Worm (Caenorhabditis elegans): ENCODE measurements around the gene F21D9.8.

The F21D9.8 gene

DNA sequence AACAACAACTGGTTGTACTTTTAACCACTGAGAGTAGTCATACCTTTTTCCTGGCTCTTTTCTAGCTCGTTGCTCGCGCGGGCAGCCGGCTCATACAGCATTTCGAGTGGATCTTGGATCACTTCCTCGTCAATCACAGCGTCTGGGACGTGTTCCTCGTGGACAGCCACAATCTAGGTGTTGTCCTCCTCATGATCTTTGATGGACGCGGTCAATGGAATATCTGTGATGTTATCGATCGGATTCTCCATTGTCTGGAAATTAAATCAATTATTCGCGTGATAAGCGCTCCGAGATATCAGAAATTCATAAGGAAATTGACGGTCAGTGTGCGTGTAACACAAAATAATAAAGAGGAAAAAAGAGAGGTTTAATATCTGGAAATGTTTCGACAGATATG is at the start of gene F21D9.8:
Gene F21D9.8 (minus strand): TSS at position 101 of the 400 bp plus-strand sequence.
- TF ChIP-seq attf-3 (GFP tag; conservative IDR thresholded peaks at IDR 0.05) (no peak), unc-62 (GFP tag; optimal IDR thresholded peaks at IDR 0.05) (no peak), ceh-79 (tag; optimal IDR thresholded peaks at IDR 0.05) (no peak), F55B11.4 (tag; optimal IDR thresholded peaks at IDR 0.05; ENCODE audit: borderline replicate concordance, insufficient read depth) (no peak), nhr-27 (tag; optimal IDR thresholded peaks at IDR 0.05) (no peak), nfya-1 (tag; optimal IDR thresholded peaks at IDR 0.05; ENCODE audit: borderline replicate concordance, insufficient read depth) (no peak), F39B2.1 (GFP tag; IDR thresholded peaks at IDR 0.05) (no peak), nhr-80 (tag; optimal IDR thresholded peaks at IDR 0.05) (no peak), lin-54 (GFP tag; optimal IDR thresholded peaks at IDR 0.05) (no peak), madf-8 (GFP tag; conservative IDR thresholded peaks at IDR 0.05) (no peak), let-607 (tag; optimal IDR thresholded peaks at IDR 0.05) (no peak), bed-2 (GFP tag; IDR thresholded peaks at IDR 0.05) (no peak), xnd-1 (tag; optimal IDR thresholded peaks at IDR 0.05) (no peak), snpc-4 (GFP tag; optimal IDR thresholded peaks at IDR 0.05) (no peak), snpc-4 (tag; optimal IDR thresholded peaks at IDR 0.05) (no peak), rec-8 (tag; optimal IDR thresholded peaks at IDR 0.05) (no peak)

DNA sequence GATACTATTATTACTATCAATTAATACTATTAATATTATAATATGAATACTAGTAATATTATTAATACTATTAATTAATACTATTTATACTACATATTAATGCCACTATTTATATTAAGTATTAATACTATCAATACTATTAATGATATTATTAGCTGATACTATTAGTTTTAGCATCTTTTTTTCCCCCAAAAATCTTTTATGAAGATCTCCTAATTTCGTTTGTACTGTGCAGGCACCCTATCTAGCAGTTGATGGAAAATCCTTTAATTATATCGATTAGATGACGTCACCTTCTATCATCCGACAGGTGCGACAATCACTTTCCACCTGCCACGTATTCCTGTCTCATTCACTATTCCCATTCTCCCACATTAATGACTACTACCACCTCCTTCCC is 49.5 kb upstream of the F21D9.8 start, which contains the start of gene fbxb-65:
Gene fbxb-65 (plus strand): TSS at position 301 of the 400 bp plus-strand sequence.
- TF ChIP-seq B0336.3 (GFP tag; IDR thresholded peaks at IDR 0.05): no peak
- TF ChIP-seq lsl-1 (GFP tag; optimal IDR thresholded peaks at IDR 0.05): no peak
- no peak for TF ChIP-seq die-1 (tag; optimal IDR thresholded peaks at IDR 0.05)
- no peak for TF ChIP-seq egl-18 (GFP tag; IDR thresholded peaks at IDR 0.05)
- no peak for TF ChIP-seq ekl-4 (GFP tag; IDR thresholded peaks at IDR 0.05)
- TF ChIP-seq somi-1 (GFP tag; optimal IDR thresholded peaks at IDR 0.05): no peak
- TF ChIP-seq ceh-79 (tag; optimal IDR thresholded peaks at IDR 0.05): no peak
- TF ChIP-seq nhr-27 (tag; optimal IDR thresholded peaks at IDR 0.05): no peak
- TF ChIP-seq ZK185.1 (tag; optimal IDR thresholded peaks at IDR 0.05; ENCODE audit: poor library complexity, severe bottlenecking): no peak
- TF ChIP-seq efl-1 (GFP tag; optimal IDR thresholded peaks at IDR 0.05): no peak
- TF ChIP-seq hsf-1 (GFP tag; IDR thresholded peaks at IDR 0.05): no peak
- no peak for TF ChIP-seq hmg-1.2 (GFP tag; IDR thresholded peaks at IDR 0.05)

DNA sequence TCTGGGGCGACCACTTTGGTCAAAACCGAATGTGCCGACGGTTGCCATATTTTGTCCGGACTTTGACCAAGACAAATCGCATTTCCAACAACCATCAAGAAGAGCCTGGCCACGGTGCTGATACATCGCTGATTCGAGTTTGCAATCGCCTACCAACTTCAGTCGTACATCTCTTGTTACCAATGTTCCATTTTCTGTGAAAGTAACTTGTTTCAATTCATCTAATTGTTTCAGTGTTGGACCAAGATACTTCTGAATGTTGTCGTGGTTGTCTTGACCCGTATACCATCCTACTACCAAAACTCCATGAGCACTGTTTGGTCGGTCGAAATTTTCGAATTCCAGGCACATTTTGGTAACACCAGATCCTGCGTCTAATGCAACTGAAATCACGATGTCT is 45.6 kb upstream of the F21D9.8 start:
- TF ChIP-seq snpc-4 (GFP tag; optimal IDR thresholded peaks at IDR 0.05) (no peak), snpc-4 (tag; optimal IDR thresholded peaks at IDR 0.05) (no peak), B0336.3 (GFP tag; IDR thresholded peaks at IDR 0.05) (no peak), egrh-3 (GFP tag; IDR thresholded peaks at IDR 0.05) (no peak), fkh-3 (tag; optimal IDR thresholded peaks at IDR 0.05) (no peak), lag-1 (GFP tag; IDR thresholded peaks at IDR 0.05) (no peak), Y56A3A.18 (GFP tag; IDR thresholded peaks at IDR 0.05) (no peak), dpff-1 (tag; optimal IDR thresholded peaks at IDR 0.05) (no peak)

DNA sequence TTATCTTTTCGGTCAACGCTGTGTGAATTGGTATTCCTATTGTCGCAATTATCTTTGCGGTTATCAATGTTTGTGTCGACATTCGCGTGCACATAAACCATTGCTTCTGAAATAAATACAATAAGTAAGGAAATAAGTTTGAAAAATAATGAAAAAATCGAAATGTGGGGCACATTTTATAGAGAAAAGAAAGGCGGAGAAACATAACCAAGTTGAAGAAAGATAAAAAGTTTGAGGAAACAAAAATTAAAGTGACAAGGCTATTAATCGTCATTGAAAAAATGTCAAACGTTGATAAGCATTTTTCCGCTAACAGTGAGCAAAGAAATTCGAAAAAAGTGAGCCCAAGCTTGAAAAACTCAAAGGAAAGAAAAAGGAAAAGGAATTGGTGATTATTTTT is 42.6 kb upstream of the F21D9.8 start, which contains the start of gene C43D7.4:
Gene C43D7.4 (minus strand): TSS at position 101 of the 400 bp plus-strand sequence.
- no peak for TF ChIP-seq lsy-27 (tag; optimal IDR thresholded peaks at IDR 0.05; ENCODE audit: borderline replicate concordance, insufficient read depth)
- no peak for TF ChIP-seq dpff-1 (tag; optimal IDR thresholded peaks at IDR 0.05)
- TF ChIP-seq nhr-179 (tag; optimal IDR thresholded peaks at IDR 0.05): no peak
- no peak for TF ChIP-seq ztf-18 (tag; optimal IDR thresholded peaks at IDR 0.05)
- TF ChIP-seq fkh-3 (tag; optimal IDR thresholded peaks at IDR 0.05): no peak
- TF ChIP-seq F57C9.4 (tag; optimal IDR thresholded peaks at IDR 0.05): no peak
- TF ChIP-seq madf-3 (GFP tag; IDR thresholded peaks at IDR 0.05): no peak
- TF ChIP-seq cebp-2 (GFP tag; IDR thresholded peaks at IDR 0.05): no peak
- no peak for TF ChIP-seq tbx-9 (tag; optimal IDR thresholded peaks at IDR 0.05; ENCODE audit: borderline replicate concordance)
- TF ChIP-seq mes-4 (tag; optimal IDR thresholded peaks at IDR 0.05): no peak
- TF ChIP-seq F23B12.7 (tag; optimal IDR thresholded peaks at IDR 0.05; ENCODE audit: insufficient read depth): no peak
- no peak for TF ChIP-seq ceh-100 (GFP tag; IDR thresholded peaks at IDR 0.05)
- TF ChIP-seq lsl-1 (GFP tag; optimal IDR thresholded peaks at IDR 0.05): no peak
- no peak for TF ChIP-seq ceh-91 (GFP tag; IDR thresholded peaks at IDR 0.05)
- no peak for TF ChIP-seq mxl-1 (tag; optimal IDR thresholded peaks at IDR 0.05)
